Fruit fly (Drosophila melanogaster): ENCODE results near the gene Polr2A.
A peak's percentile ranks its signal among the peaks of the same experiment; 100 is the strongest.

Gene Polr2A

DNA sequence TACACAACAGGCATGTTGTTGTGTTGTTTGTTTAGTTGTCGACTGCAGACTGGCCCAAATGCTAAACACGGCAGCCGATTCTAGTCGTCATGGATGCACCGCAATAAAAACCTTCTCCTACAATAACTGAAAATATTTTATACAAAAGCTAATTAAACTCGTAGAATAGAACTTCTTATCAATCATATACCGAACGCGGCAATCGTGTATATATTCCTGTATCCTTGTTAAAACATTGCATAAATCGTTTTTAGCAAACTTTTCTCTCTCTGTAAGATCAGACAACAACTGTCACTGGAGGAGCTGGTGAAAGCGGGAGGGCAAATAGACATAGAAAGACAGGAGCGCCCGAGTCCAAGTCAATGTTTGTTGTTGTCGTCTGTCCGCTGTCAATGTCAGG, 21.4 kb downstream of the Polr2A start (continued):
- TF ChIP-seq CG18599 (GFP tag; optimal IDR thresholded peaks at IDR 0.05) (peak; percentile 29), CG17829 (tag; optimal IDR thresholded peaks at IDR 0.05) (peak; percentile 39), maf-S (GFP tag; optimal IDR thresholded peaks at IDR 0.05) (no peak), NC2β (GFP tag; optimal IDR thresholded peaks at IDR 0.05) (peak; percentile 38), CG31441 (GFP tag; IDR thresholded peaks at IDR 0.05) (peak; percentile 54), CG12219 (GFP tag; optimal IDR thresholded peaks at IDR 0.05) (peak; percentile 29), phol (tag; optimal IDR thresholded peaks at IDR 0.05) (peak; percentile 58), ranshi (GFP tag; IDR thresholded peaks at IDR 0.05) (peak; percentile 20; the same call in 1 of the 2 replicates), fd96Cb (tag; optimal IDR thresholded peaks at IDR 0.05) (peak; percentile 46), Trl (optimal IDR thresholded peaks at IDR 0.05) (no peak), Trl (GFP tag; optimal IDR thresholded peaks at IDR 0.05) (peak; percentile 19), CHES-1-like (GFP tag; optimal IDR thresholded peaks at IDR 0.05) (peak; percentile 6), CG7963 (GFP tag; IDR thresholded peaks at IDR 0.05; ENCODE audit: partially characterized antibody) (no peak), CG7556 (GFP tag; optimal IDR thresholded peaks at IDR 0.05) (peak; percentile 47), CG3163 (GFP tag; optimal IDR thresholded peaks at IDR 0.05) (peak; percentile 15), CG9215 (GFP tag; IDR thresholded peaks at IDR 0.05) (0 out of 2 replicates have a peak, but pooled peaks have one; percentile 16), prd (optimal IDR thresholded peaks at IDR 0.05) (no peak), prd (GFP tag; IDR thresholded peaks at IDR 0.05) (no peak; the same call in 2 of the 3 replicates), Med (GFP tag) (peak; percentile 85), CG15514 (GFP tag; optimal IDR thresholded peaks at IDR 0.05) (no peak), bcd (GFP tag; optimal IDR thresholded peaks at IDR 0.05) (peak; percentile 8), stc (GFP tag; IDR thresholded peaks at IDR 0.05) (0 out of 2 replicates have a peak, but pooled peaks have one; percentile 15), chinmo (GFP tag; IDR thresholded peaks at IDR 0.05; ENCODE audit: partially characterized antibody) (no peak), Gug (GFP tag; IDR thresholded peaks at IDR 0.05) (no peak; the same call in 3 of the 4 replicates), CG8089 (GFP tag; optimal IDR thresholded peaks at IDR 0.05) (peak; percentile 52), chif (GFP tag; optimal IDR thresholded peaks at IDR 0.05) (peak; percentile 60 to 64), jing (GFP tag; optimal IDR thresholded peaks at IDR 0.05) (no peak), tgo (GFP tag; IDR thresholded peaks at IDR 0.05) (0 out of 3 replicates have a peak, but pooled peaks have one; percentile 20), Ets65A (GFP tag) (peak; percentile 72), caup (GFP tag; optimal IDR thresholded peaks at IDR 0.05; ENCODE audit: severe bottlenecking) (no peak), CG12236 (GFP tag; optimal IDR thresholded peaks at IDR 0.05) (peak; percentile 3)

DNA sequence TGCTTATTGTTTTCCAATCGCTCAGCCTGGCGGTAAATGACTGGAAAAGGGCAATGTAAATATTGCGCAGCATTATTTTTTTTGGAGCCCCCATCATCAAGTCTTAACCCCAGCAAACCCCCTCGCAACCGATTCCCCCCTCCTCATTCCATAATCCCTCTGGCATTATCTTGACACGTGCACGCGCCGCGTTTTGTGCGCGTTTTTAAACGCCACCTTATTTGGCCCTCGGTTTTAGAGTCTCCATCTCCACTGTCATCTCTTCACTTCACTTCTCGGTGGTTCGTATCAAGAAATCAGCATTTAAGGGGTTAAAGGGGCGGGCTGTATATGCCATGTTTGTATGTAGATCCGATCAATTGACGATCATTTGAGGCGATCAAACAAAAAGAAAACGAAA, 23.2 kb downstream of the Polr2A start:
- TF ChIP-seq vvl (GFP tag; IDR thresholded peaks at IDR 0.05) = 0 out of 2 replicates have a peak, but pooled peaks have one; percentile 15
- peak; percentile 38 for TF ChIP-seq Med (GFP tag)
- TF ChIP-seq CG8359 (GFP tag; optimal IDR thresholded peaks at IDR 0.05; ENCODE audit: borderline replicate concordance) = peak; percentile 97
- TF ChIP-seq crol (GFP tag; IDR thresholded peaks at IDR 0.05) = peak; percentile 52
- peak; percentile 69 for TF ChIP-seq cwo (GFP tag; optimal IDR thresholded peaks at IDR 0.05)
- TF ChIP-seq CG13894 (tag; optimal IDR thresholded peaks at IDR 0.05) = peak; percentile 74
- TF ChIP-seq CG30431 (GFP tag; optimal IDR thresholded peaks at IDR 0.05) = no peak
- TF ChIP-seq Nf-YB (GFP tag; optimal IDR thresholded peaks at IDR 0.05) = no peak
- 0 out of 4 replicates have a peak, but pooled peaks have one; percentile 44 for TF ChIP-seq chinmo (GFP tag; IDR thresholded peaks at IDR 0.05; ENCODE audit: partially characterized antibody)
- TF ChIP-seq Hey (tag; optimal IDR thresholded peaks at IDR 0.05) = peak; percentile 23

Data from whole organism, embryonic.